Worm (Caenorhabditis elegans) whole organism, mixed stage, embryonic: ENCODE measurements around the gene F13H10.5.
A peak's percentile ranks its signal among the peaks of the same experiment; 100 is the strongest.

Experiments used
- M03D4.4 ChIP-seq: sonication (generic microtip); optimal IDR thresholded peaks from 2 replicates; lab custom pipeline; 2017; ENCODE audit warnings: mild to moderate bottlenecking, missing genetic modification characterization, missing compliant biosample characterization
- bed-3 ChIP-seq: fragments of 200-800 bp; sonication (Bioruptor generic); optimal IDR thresholded peaks from 3 replicates; lab custom pipeline; 2018; ENCODE audit warnings: mild to moderate bottlenecking, missing genetic modification characterization, moderate library complexity, missing compliant biosample characterization
- blmp-1 ChIP-seq: fragments of 150-350 bp; optimal IDR thresholded peaks from 2 replicates; lab custom pipeline; 2014; ENCODE audit warnings: missing biosample characterization, missing genetic modification characterization
- ceh-39 ChIP-seq: fragments of 150-350 bp; optimal IDR thresholded peaks from 2 replicates; lab custom pipeline; 2014; ENCODE audit warnings: missing biosample characterization, missing genetic modification characterization
- ceh-43 ChIP-seq: fragments of 200-800 bp; sonication (Bioruptor generic); optimal IDR thresholded peaks from 2 replicates; lab custom pipeline; 2018; ENCODE audit warnings: mild to moderate bottlenecking, missing genetic modification characterization, moderate library complexity, missing compliant biosample characterization
- ceh-83 ChIP-seq: fragments of 200-800 bp; sonication (Bioruptor generic); optimal IDR thresholded peaks from 2 replicates; lab custom pipeline; 2018; ENCODE audit warnings: mild to moderate bottlenecking, missing genetic modification characterization, missing compliant biosample characterization
- ces-1 ChIP-seq: fragments of 150-350 bp; optimal IDR thresholded peaks from 2 replicates; lab custom pipeline; 2014; ENCODE audit warnings: missing biosample characterization, missing genetic modification reagents, missing genetic modification characterization
- cnd-1 ChIP-seq: fragments of 200-800 bp; sonication (Bioruptor generic); optimal IDR thresholded peaks from 2 replicates; lab custom pipeline; 2018; ENCODE audit warnings: mild to moderate bottlenecking, missing genetic modification characterization, missing compliant biosample characterization
- drap-1 ChIP-seq: fragments of 200-800 bp; sonication (Bioruptor generic); optimal IDR thresholded peaks from 3 replicates; lab custom pipeline; 2018; ENCODE audit warnings: mild to moderate bottlenecking, missing genetic modification characterization, missing compliant biosample characterization
- elt-1 ChIP-seq: sonication (generic microtip); optimal IDR thresholded peaks from 2 replicates; lab custom pipeline; 2017; ENCODE audit warnings: missing genetic modification characterization, mild to moderate bottlenecking, missing compliant biosample characterization, antibody characterized with exemption, moderate library complexity, borderline replicate concordance; ENCODE audit not compliant: insufficient read depth
- elt-3 ChIP-seq: fragments of 150-350 bp; optimal IDR thresholded peaks from 2 replicates; lab custom pipeline; 2014; ENCODE audit warnings: missing biosample characterization, missing genetic modification characterization
- ham-2 ChIP-seq: fragments of 200-800 bp; sonication (Bioruptor generic); optimal IDR thresholded peaks from 2 replicates; lab custom pipeline; 2018; ENCODE audit warnings: mild to moderate bottlenecking, missing genetic modification characterization, missing compliant biosample characterization
- hlh-1 ChIP-seq: fragments of 150-350 bp; optimal IDR thresholded peaks from 2 replicates; lab custom pipeline; 2014; ENCODE audit warnings: missing biosample characterization, missing genetic modification reagents, missing genetic modification characterization
- lin-13 ChIP-seq: fragments of 150-350 bp; optimal IDR thresholded peaks from 2 replicates; lab custom pipeline; 2014; ENCODE audit warnings: missing biosample characterization, missing genetic modification characterization
- lin-32 ChIP-seq: fragments of 200-800 bp; sonication (Bioruptor generic); optimal IDR thresholded peaks from 2 replicates; lab custom pipeline; 2018; ENCODE audit warnings: mild to moderate bottlenecking, missing genetic modification characterization, missing compliant biosample characterization
- lsy-2 ChIP-seq: fragments of 150-350 bp; optimal IDR thresholded peaks from 2 replicates; lab custom pipeline; 2014; ENCODE audit warnings: missing biosample characterization, missing genetic modification characterization
- mab-5 ChIP-seq: fragments of 150-350 bp; optimal IDR thresholded peaks from 2 replicates; lab custom pipeline; 2014; ENCODE audit warnings: missing biosample characterization, missing genetic modification characterization
- mep-1 ChIP-seq: fragments of 150-350 bp; optimal IDR thresholded peaks from 2 replicates; lab custom pipeline; 2017; ENCODE audit warnings: missing biosample characterization, missing genetic modification reagents, missing genetic modification characterization, inconsistent platforms
- nhr-12 ChIP-seq: fragments of 150-350 bp; optimal IDR thresholded peaks from 2 replicates; lab custom pipeline; 2014; ENCODE audit warnings: missing biosample characterization, missing genetic modification characterization
- nhr-2 ChIP-seq: fragments of 150-350 bp; optimal IDR thresholded peaks from 2 replicates; lab custom pipeline; 2014; ENCODE audit warnings: missing biosample characterization, missing genetic modification characterization
- nhr-237 ChIP-seq: fragments of 150-350 bp; optimal IDR thresholded peaks from 2 replicates; lab custom pipeline; 2014; ENCODE audit warnings: missing biosample characterization, missing genetic modification characterization
- nhr-28 ChIP-seq: fragments of 150-350 bp; optimal IDR thresholded peaks from 2 replicates; lab custom pipeline; 2014; ENCODE audit warnings: missing biosample characterization, missing genetic modification characterization
- pha-4 ChIP-seq: fragments of 150-350 bp; optimal IDR thresholded peaks from 2 replicates; lab custom pipeline; 2018; ENCODE audit warnings: missing biosample characterization, missing genetic modification reagents, missing genetic modification characterization
- sem-2 ChIP-seq: fragments of 200-800 bp; sonication (Bioruptor generic); optimal IDR thresholded peaks from 2 replicates; lab custom pipeline; 2018; ENCODE audit warnings: mild to moderate bottlenecking, missing genetic modification characterization, missing compliant biosample characterization
- snpc-4 ChIP-seq: fragments of 150-350 bp; optimal IDR thresholded peaks from 2 replicates; lab custom pipeline; 2014; ENCODE audit warnings: missing biosample characterization, missing genetic modification characterization
- sptf-1 ChIP-seq: sonication (generic microtip); optimal IDR thresholded peaks from 2 replicates; lab custom pipeline; 2017; ENCODE audit warnings: mild to moderate bottlenecking, missing genetic modification characterization, moderate library complexity, missing compliant biosample characterization
- tbx-8 ChIP-seq: fragments of 200-800 bp; sonication (Bioruptor generic); optimal IDR thresholded peaks from 2 replicates; lab custom pipeline; 2018; ENCODE audit warnings: mild to moderate bottlenecking, missing genetic modification characterization, moderate library complexity, missing compliant biosample characterization
- unc-120 ChIP-seq: sonication (generic microtip); optimal IDR thresholded peaks from 2 replicates; lab custom pipeline; 2017; ENCODE audit warnings: missing genetic modification characterization, missing compliant biosample characterization; ENCODE audit not compliant: poor library complexity, severe bottlenecking
- unc-39 ChIP-seq: fragments of 150-350 bp; optimal IDR thresholded peaks from 2 replicates; lab custom pipeline; 2014; ENCODE audit warnings: missing biosample characterization, missing genetic modification characterization
- unc-62 ChIP-seq: fragments of 150-350 bp; optimal IDR thresholded peaks from 2 replicates; lab custom pipeline; 2014; ENCODE audit warnings: missing biosample characterization, missing genetic modification reagents, missing genetic modification characterization
- zip-8 ChIP-seq: fragments of 150-350 bp; optimal IDR thresholded peaks from 2 replicates; lab custom pipeline; 2014; ENCODE audit warnings: missing biosample characterization, missing genetic modification characterization
- ztf-11 ChIP-seq: fragments of 150-350 bp; optimal IDR thresholded peaks from 2 replicates; lab custom pipeline; 2014; ENCODE audit warnings: missing biosample characterization, missing genetic modification characterization

Gene F13H10.5

ce11 chrIV:11030117-11030516, 39.3 kb downstream of the F13H10.5 start:
- no peak for TF ChIP-seq drap-1 (GFP tag; lab: Kevin White, UChicago)
- TF ChIP-seq, all 35 proteins: peak for 0

ce11 chrIV:11030893-11031292, 40.1 kb downstream of the F13H10.5 start, which contains the start of gene hrg-4:
Gene hrg-4 (minus strand): TSS chrIV:11030993.
- no peak for TF ChIP-seq M03D4.4 (tag; lab: Kevin White, UChicago)
- TF ChIP-seq lin-13 (tag; lab: Kevin White, UChicago) = no peak
- no peak for TF ChIP-seq lin-32
- TF ChIP-seq nhr-28 (tag; lab: Kevin White, UChicago) = no peak
- no peak for TF ChIP-seq unc-120
- no peak for TF ChIP-seq nhr-2 (tag; lab: Kevin White, UChicago)
- no peak for TF ChIP-seq unc-39 (tag; lab: Kevin White, UChicago)
- TF ChIP-seq lsy-2 (tag; lab: Kevin White, UChicago) = no peak
- TF ChIP-seq snpc-4 (tag; lab: Kevin White, UChicago) = no peak
- TF ChIP-seq sem-2 (GFP tag; lab: Kevin White, UChicago) = no peak
- no peak for TF ChIP-seq unc-62 (GFP tag; lab: Kevin White, UChicago)
- TF ChIP-seq ham-2 (GFP tag; lab: Kevin White, UChicago) = no peak
- TF ChIP-seq ztf-11 (tag; lab: Kevin White, UChicago) = no peak
- TF ChIP-seq elt-3 (tag; lab: Kevin White, UChicago) = no peak
- TF ChIP-seq drap-1 (GFP tag; lab: Kevin White, UChicago) = no peak
- TF ChIP-seq bed-3 = no peak
- no peak for TF ChIP-seq pha-4
- no peak for TF ChIP-seq zip-8
- TF ChIP-seq ceh-39 (tag; lab: Kevin White, UChicago) = no peak
- TF ChIP-seq hlh-1 (tag; lab: Kevin White, UChicago) = no peak

ce11 chrIV:11031640-11032039, 40.8 kb downstream of the F13H10.5 start:
- TF ChIP-seq pha-4 (no peak), lsy-2 (tag; lab: Kevin White, UChicago) (no peak), unc-62 (GFP tag; lab: Kevin White, UChicago) (no peak), lin-13 (tag; lab: Kevin White, UChicago) (no peak), drap-1 (GFP tag; lab: Kevin White, UChicago) (no peak), nhr-28 (tag; lab: Kevin White, UChicago) (no peak)

- TF ChIP-seq elt-1 (tag; lab: Kevin White, UChicago) (no peak), ceh-43 (GFP tag; lab: Kevin White, UChicago) (no peak), nhr-28 (tag; lab: Kevin White, UChicago) (no peak), lin-13 (tag; lab: Kevin White, UChicago) (no peak)
These were observed 41.5 kb downstream of the F13H10.5 start, which contains the start of gene hrg-6 for ce11 chrIV:11032288-11032687. Gene hrg-6 (plus strand): TSS chrIV:11032588.

- TF ChIP-seq unc-120 = no peak
- no peak for TF ChIP-seq ceh-43 (GFP tag; lab: Kevin White, UChicago)
- no peak for TF ChIP-seq elt-3 (tag; lab: Kevin White, UChicago)
- TF ChIP-seq ces-1 = no peak
- no peak for TF ChIP-seq cnd-1 (tag; lab: Kevin White, UChicago)
- no peak for TF ChIP-seq ceh-83 (GFP tag; lab: Kevin White, UChicago)
- no peak for TF ChIP-seq blmp-1 (tag; lab: Kevin White, UChicago)
- no peak for TF ChIP-seq tbx-8 (GFP tag; lab: Kevin White, UChicago)
- TF ChIP-seq unc-39 (tag; lab: Kevin White, UChicago) = no peak
- TF ChIP-seq drap-1 (GFP tag; lab: Kevin White, UChicago) = no peak
- no peak for TF ChIP-seq lsy-2 (tag; lab: Kevin White, UChicago)
- TF ChIP-seq nhr-12 (tag; lab: Kevin White, UChicago) = no peak
- TF ChIP-seq bed-3 = no peak
- no peak for TF ChIP-seq lin-32
- no peak for TF ChIP-seq nhr-2 (tag; lab: Kevin White, UChicago)
- no peak for TF ChIP-seq ceh-39 (tag; lab: Kevin White, UChicago)
- no peak for TF ChIP-seq sem-2 (GFP tag; lab: Kevin White, UChicago)
- TF ChIP-seq lin-13 (tag; lab: Kevin White, UChicago) = peak; percentile 80
- TF ChIP-seq mep-1 (tag; lab: Kevin White, UChicago) = peak; percentile 5
- TF ChIP-seq pha-4 = no peak
- no peak for TF ChIP-seq sptf-1 (tag; lab: Kevin White, UChicago)
- no peak for TF ChIP-seq nhr-237 (tag; lab: Kevin White, UChicago)
- no peak for TF ChIP-seq ham-2 (GFP tag; lab: Kevin White, UChicago)
- TF ChIP-seq mab-5 (tag; lab: Kevin White, UChicago) = no peak
- peak; percentile 3 for TF ChIP-seq hlh-1 (tag; lab: Kevin White, UChicago)
These were observed 45.4 kb downstream of the F13H10.5 start, which contains the start of gene fkb-1 for ce11 chrIV:11036222-11036621. Gene fkb-1 (plus strand): TSS chrIV:11036582.
